Worm (Caenorhabditis elegans) whole organism, L2 larva: ENCODE measurements around the gene F22B3.8.

Experiments
- C34F6.9 ChIP-seq: fragments of 150-350 bp; optimal IDR thresholded peaks from 2 replicates; lab custom pipeline; 2014; ENCODE audit warnings: missing biosample characterization, missing genetic modification characterization
- F13H6.1 ChIP-seq: sonication (generic microtip); optimal IDR thresholded peaks from 2 replicates; lab custom pipeline; 2016; ENCODE audit warnings: missing genetic modification characterization, missing compliant biosample characterization
- R02D3.7 ChIP-seq: fragments of 150-350 bp; optimal IDR thresholded peaks from 2 replicates; lab custom pipeline; 2014; ENCODE audit warnings: missing biosample characterization, missing genetic modification characterization
- Y55F3AM.14 ChIP-seq: fragments of 200-800 bp; sonication (Bioruptor generic); optimal IDR thresholded peaks from 2 replicates; lab custom pipeline; 2018; ENCODE audit warnings: mild to moderate bottlenecking, missing genetic modification characterization, missing compliant biosample characterization
- ZK546.5 ChIP-seq: sonication (generic microtip); optimal IDR thresholded peaks from 2 replicates; lab custom pipeline; 2017; ENCODE audit warnings: missing biosample characterization, missing genetic modification characterization
- alr-1 ChIP-seq: fragments of 150-350 bp; optimal IDR thresholded peaks from 2 replicates; lab custom pipeline; 2014; ENCODE audit warnings: missing biosample characterization, missing genetic modification characterization
- ama-1 ChIP-seq: fragments of 150-350 bp; optimal IDR thresholded peaks from 2 replicates; lab custom pipeline; 2018; ENCODE audit warnings: inconsistent platforms
- ceh-16 ChIP-seq: fragments of 150-350 bp; optimal IDR thresholded peaks from 2 replicates; lab custom pipeline; 2014; ENCODE audit warnings: missing biosample characterization, missing genetic modification characterization
- ceh-82 ChIP-seq: fragments of 150-350 bp; optimal IDR thresholded peaks from 2 replicates; lab custom pipeline; 2014; ENCODE audit warnings: missing biosample characterization, missing genetic modification characterization
- crh-2 ChIP-seq: sonication (generic microtip); optimal IDR thresholded peaks from 2 replicates; lab custom pipeline; 2017; ENCODE audit warnings: missing biosample characterization, missing genetic modification characterization
- dmd-4 ChIP-seq: sonication (generic microtip); optimal IDR thresholded peaks from 2 replicates; lab custom pipeline; 2017; ENCODE audit warnings: missing biosample characterization, missing genetic modification characterization
- egl-27 ChIP-seq: sonication (generic microtip); optimal IDR thresholded peaks from 3 replicates; lab custom pipeline; 2017; ENCODE audit warnings: missing biosample characterization, missing genetic modification reagents, missing genetic modification characterization
- elt-3 ChIP-seq: sonication (generic microtip); optimal IDR thresholded peaks from 2 replicates; lab custom pipeline; 2017; ENCODE audit warnings: missing biosample characterization, missing genetic modification characterization
- fos-1 ChIP-seq: fragments of 150-350 bp; optimal IDR thresholded peaks from 2 replicates; lab custom pipeline; 2014; ENCODE audit warnings: missing biosample characterization, missing genetic modification characterization
- gmeb-1 ChIP-seq: fragments of 150-350 bp; optimal IDR thresholded peaks from 2 replicates; lab custom pipeline; 2014; ENCODE audit warnings: missing biosample characterization, missing genetic modification characterization
- lin-11 ChIP-seq: fragments of 150-350 bp; sonication (generic microtip); optimal IDR thresholded peaks from 2 replicates; lab custom pipeline; 2014; ENCODE audit warnings: missing biosample characterization, missing genetic modification characterization, inconsistent platforms, mixed read lengths
- lin-13 ChIP-seq: fragments of 150-350 bp; optimal IDR thresholded peaks from 2 replicates; lab custom pipeline; 2014; ENCODE audit warnings: missing biosample characterization, missing genetic modification reagents, missing genetic modification characterization
- lin-39 ChIP-seq: fragments of 150-350 bp; optimal IDR thresholded peaks from 2 replicates; lab custom pipeline; 2014; ENCODE audit warnings: missing biosample characterization, missing genetic modification reagents, missing genetic modification characterization
- lsy-2 ChIP-seq, 2 experiments: fragments of 150-350 bp in 1 of 2; sonication (generic microtip) in 1 of 2; optimal IDR thresholded peaks; 2 replicates each; lab custom pipeline; 2014 to 2017; ENCODE audit warnings: missing biosample characterization in 2 of 2, missing genetic modification characterization in 2 of 2
- mab-5 ChIP-seq: fragments of 150-350 bp; optimal IDR thresholded peaks from 2 replicates; lab custom pipeline; 2014; ENCODE audit warnings: missing biosample characterization, missing genetic modification characterization
- mbf-1 ChIP-seq: sonication (generic microtip); optimal IDR thresholded peaks from 2 replicates; lab custom pipeline; 2017; ENCODE audit warnings: missing biosample characterization, missing genetic modification characterization
- mdl-1 ChIP-seq, 2 experiments: fragments of 150-350 bp in 1 of 2; sonication (generic microtip) in 1 of 2; optimal IDR thresholded peaks; 2 replicates each; lab custom pipeline; 2017; ENCODE audit warnings: missing biosample characterization in 2 of 2, missing genetic modification characterization in 2 of 2
- nhr-11 ChIP-seq: fragments of 150-350 bp; optimal IDR thresholded peaks from 2 replicates; lab custom pipeline; 2014; ENCODE audit warnings: missing biosample characterization, missing genetic modification characterization
- nhr-129 ChIP-seq: fragments of 150-350 bp; optimal IDR thresholded peaks from 2 replicates; lab custom pipeline; 2014; ENCODE audit warnings: missing biosample characterization, missing genetic modification characterization
- nhr-21 ChIP-seq: fragments of 150-350 bp; optimal IDR thresholded peaks from 2 replicates; lab custom pipeline; 2014; ENCODE audit warnings: missing biosample characterization, missing genetic modification characterization
- nhr-23 ChIP-seq: fragments of 150-350 bp; optimal IDR thresholded peaks from 2 replicates; lab custom pipeline; 2014; ENCODE audit warnings: missing biosample characterization, missing genetic modification reagents, missing genetic modification characterization
- nhr-237 ChIP-seq: fragments of 150-350 bp; optimal IDR thresholded peaks from 2 replicates; lab custom pipeline; 2014; ENCODE audit warnings: missing biosample characterization, missing genetic modification characterization
- nhr-77 ChIP-seq: fragments of 150-350 bp; optimal IDR thresholded peaks from 2 replicates; lab custom pipeline; 2014; ENCODE audit warnings: missing biosample characterization, missing genetic modification characterization
- peb-1 ChIP-seq: fragments of 150-350 bp; optimal IDR thresholded peaks from 2 replicates; lab custom pipeline; 2014; ENCODE audit warnings: missing biosample characterization, missing genetic modification characterization
- sem-4 ChIP-seq: fragments of 150-350 bp; optimal IDR thresholded peaks from 2 replicates; lab custom pipeline; 2014; ENCODE audit warnings: missing biosample characterization, missing genetic modification reagents, missing genetic modification characterization
- sma-3 ChIP-seq: sonication (generic microtip); optimal IDR thresholded peaks from 2 replicates; lab custom pipeline; 2016; ENCODE audit warnings: missing genetic modification reagents, missing genetic modification characterization, missing compliant biosample characterization
- sma-9 ChIP-seq, 2 experiments: fragments of 150-350 bp in 1 of 2; sonication (generic microtip) in 1 of 2; optimal IDR thresholded peaks; 2 replicates each; lab custom pipeline; 2014 to 2016; ENCODE audit warnings: missing genetic modification characterization in 2 of 2, mild to moderate bottlenecking in 1 of 2, missing biosample characterization in 1 of 2, missing compliant biosample characterization in 1 of 2, missing genetic modification reagents in 1 of 2, moderate library complexity in 1 of 2
- snpc-4 ChIP-seq: fragments of 150-350 bp; optimal IDR thresholded peaks from 2 replicates; lab custom pipeline; 2014; ENCODE audit warnings: missing biosample characterization, missing genetic modification characterization
- unc-39 ChIP-seq: fragments of 150-350 bp; optimal IDR thresholded peaks from 2 replicates; lab custom pipeline; 2014; ENCODE audit warnings: missing biosample characterization, missing genetic modification characterization
- unc-55 ChIP-seq: fragments of 150-350 bp; sonication (generic microtip); optimal IDR thresholded peaks from 3 replicates; lab custom pipeline; 2014; ENCODE audit warnings: missing biosample characterization, missing genetic modification reagents, missing genetic modification characterization
- zag-1 ChIP-seq: fragments of 150-350 bp; optimal IDR thresholded peaks from 2 replicates; lab custom pipeline; 2014; ENCODE audit warnings: missing biosample characterization, missing genetic modification characterization
- ztf-4 ChIP-seq: fragments of 150-350 bp; optimal IDR thresholded peaks from 2 replicates; lab custom pipeline; 2014; ENCODE audit warnings: missing biosample characterization, missing genetic modification characterization

Gene F22B3.8

DNA sequence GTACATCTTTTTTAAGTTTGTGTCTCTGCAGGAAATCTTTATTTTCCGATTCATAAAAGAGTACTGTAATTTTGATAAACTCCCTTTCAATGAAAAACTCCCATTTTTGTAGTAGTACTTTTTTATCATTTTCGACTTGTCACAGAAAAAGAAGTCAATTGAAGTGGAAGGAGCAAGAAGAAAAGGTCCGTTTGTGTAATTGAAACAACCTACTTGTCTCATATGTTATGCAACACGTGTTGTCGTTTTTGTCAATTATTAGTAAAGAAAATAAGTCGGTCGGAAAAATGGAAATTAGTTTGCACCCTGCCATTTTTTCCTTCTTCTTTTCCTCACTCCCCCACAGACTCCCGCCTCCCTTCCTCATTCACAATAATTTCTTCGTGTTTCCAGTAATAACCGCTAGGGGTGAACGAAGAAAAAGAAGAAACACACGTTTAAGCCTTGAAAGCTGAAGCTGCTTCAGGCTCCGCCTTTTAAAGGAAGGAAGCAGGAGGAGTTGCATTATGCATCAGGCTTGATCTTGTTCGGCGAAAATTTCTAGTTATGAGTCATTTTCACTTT lies 34.1 kb upstream of the F22B3.8 start:
- no peak for TF ChIP-seq dmd-4 (tag; lab: Kevin White, UChicago)

DNA sequence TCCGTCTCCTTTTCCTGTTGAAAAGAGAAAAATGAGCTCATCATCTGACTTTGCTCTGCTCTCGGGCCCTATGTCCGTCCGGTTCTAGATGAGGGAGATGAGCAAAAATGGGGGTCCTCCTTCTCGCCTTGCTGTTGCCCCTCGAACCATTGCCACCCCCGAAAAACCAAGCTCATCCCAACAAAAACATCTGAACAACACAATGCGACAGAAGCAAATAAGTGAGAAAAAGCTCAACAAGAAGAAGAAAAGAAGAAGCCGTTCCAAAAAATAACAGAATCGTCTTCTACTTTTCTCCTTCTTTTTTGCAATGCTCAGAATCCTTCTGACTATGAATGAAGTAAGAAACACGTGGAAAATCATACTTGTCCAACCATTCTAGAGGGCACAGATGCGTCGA lies 31.1 kb upstream of the F22B3.8 start:
- no peak for TF ChIP-seq nhr-21 (tag; lab: Kevin White, UChicago)
- no peak for TF ChIP-seq mdl-1 (tag; optimal IDR thresholded peaks at IDR 0.05; lab: Kevin White, UChicago)
- no peak for TF ChIP-seq nhr-237 (tag; lab: Kevin White, UChicago)
- no peak for TF ChIP-seq R02D3.7 (tag; lab: Kevin White, UChicago)
- no peak for TF ChIP-seq nhr-11 (tag; lab: Kevin White, UChicago)
- TF ChIP-seq ceh-82 (tag; lab: Kevin White, UChicago), result no peak
- no peak for TF ChIP-seq mab-5 (tag; lab: Kevin White, UChicago)
- no peak for TF ChIP-seq Y55F3AM.14 (GFP tag; lab: Kevin White, UChicago)
- no peak for TF ChIP-seq sma-9 (GFP tag; optimal IDR thresholded peaks at IDR 0.05; lab: Kevin White, UChicago)
- TF ChIP-seq sma-9 (tag; optimal IDR thresholded peaks at IDR 0.05; lab: Kevin White, UChicago), result no peak
- TF ChIP-seq, all 48 proteins: peak for 0

DNA sequence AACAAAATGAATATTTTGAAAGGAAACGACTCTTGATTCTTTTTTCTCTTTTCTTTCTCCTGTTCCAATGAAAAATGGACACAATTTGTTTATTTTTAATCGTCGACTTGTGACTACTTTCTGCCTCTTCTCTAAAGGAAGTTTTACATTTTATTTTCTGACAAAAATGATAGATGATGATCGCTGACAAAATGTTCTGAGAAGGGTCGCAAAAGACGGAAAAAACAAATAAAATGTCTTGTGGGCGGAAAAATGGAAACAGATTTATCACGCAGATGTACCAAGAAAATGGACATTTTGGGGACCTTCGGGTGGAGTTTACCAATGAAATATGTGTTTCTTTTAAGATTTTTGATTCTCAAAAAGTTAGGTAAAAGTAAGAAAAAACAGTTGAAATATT lies 28.2 kb upstream of the F22B3.8 start:
- TF ChIP-seq peb-1 (tag; lab: Kevin White, UChicago) (no peak), nhr-237 (tag; lab: Kevin White, UChicago) (no peak), unc-55 (GFP tag; lab: Kevin White, UChicago) (peak; percentile 37), lin-13 (no peak), mab-5 (tag; lab: Kevin White, UChicago) (peak; percentile 66)

DNA sequence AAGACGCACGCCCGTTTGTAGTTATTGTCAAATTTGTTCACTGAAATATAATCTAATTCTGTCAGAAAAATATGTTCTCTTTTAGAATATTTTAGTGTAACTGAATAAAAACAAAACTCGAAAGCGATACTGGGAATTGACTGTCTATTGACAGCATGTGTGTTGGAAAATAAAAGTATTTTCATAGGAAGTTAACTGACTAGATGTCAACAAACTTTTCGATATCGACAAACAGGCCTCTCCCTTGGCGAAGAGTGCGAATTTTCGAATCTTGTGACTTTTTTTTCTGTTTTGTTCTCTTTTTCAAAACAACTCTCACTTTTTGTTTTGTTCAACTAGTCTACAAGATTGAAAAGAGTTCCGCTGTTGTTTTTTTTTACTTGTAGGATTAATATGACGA lies 13.5 kb upstream of the F22B3.8 start:
- TF ChIP-seq nhr-129 (tag; lab: Kevin White, UChicago), result peak; percentile 40
- no peak for TF ChIP-seq C34F6.9 (tag; lab: Kevin White, UChicago)

DNA sequence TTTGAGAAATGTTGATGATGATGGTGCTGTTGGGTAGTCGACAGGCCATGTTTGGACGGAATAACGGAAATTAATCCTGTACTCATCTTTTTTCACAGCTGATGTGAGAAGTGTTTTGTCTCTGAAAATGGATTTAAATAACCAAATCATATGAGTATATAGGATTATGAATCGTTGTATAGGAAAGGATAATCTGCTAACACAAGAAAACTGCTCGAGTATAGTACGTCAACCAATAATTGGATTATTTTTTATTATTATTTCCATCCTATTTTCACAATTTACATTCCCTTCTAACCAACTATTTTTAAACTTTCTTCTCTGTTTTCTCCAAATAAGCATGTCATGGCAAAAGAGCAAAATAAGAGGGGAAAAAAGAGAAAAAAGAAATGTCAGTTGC lies 11.0 kb upstream of the F22B3.8 start:
- TF ChIP-seq R02D3.7 (tag; lab: Kevin White, UChicago), result no peak
- TF ChIP-seq ceh-16 (tag; lab: Kevin White, UChicago), result no peak
- TF ChIP-seq elt-3 (tag; lab: Kevin White, UChicago), result no peak
- no peak for TF ChIP-seq ztf-4 (tag; lab: Kevin White, UChicago)
- TF ChIP-seq nhr-11 (tag; lab: Kevin White, UChicago), result no peak
- no peak for TF ChIP-seq nhr-77 (tag; lab: Kevin White, UChicago)
- no peak for TF ChIP-seq alr-1
- no peak for TF ChIP-seq unc-55 (GFP tag; lab: Kevin White, UChicago)
- TF ChIP-seq dmd-4 (tag; lab: Kevin White, UChicago), result no peak
- TF ChIP-seq sma-3 (GFP tag; lab: Kevin White, UChicago), result no peak
- TF ChIP-seq mdl-1 (tag; optimal IDR thresholded peaks at IDR 0.05; lab: Kevin White, UChicago), result no peak
- no peak for TF ChIP-seq gmeb-1 (tag; lab: Kevin White, UChicago)

DNA sequence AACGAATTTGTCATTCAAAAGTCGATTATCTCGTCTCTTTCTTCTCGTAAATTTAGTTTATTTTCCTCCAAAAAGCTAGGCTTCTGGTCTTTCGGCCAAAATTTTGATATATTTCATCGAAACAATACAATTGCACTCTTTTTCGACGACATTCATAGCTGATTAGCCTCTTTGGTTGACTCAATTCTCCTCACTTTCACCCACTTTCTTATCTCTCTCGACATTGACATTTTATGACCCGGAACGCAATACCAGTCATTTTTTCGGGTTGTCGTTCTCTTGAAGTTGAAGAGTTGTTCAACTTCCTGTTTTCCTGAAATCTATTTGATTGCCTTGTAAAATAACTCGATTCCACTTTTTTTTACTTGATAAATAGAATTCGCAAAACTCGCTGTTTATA lies 9.8 kb upstream of the F22B3.8 start:
- TF ChIP-seq R02D3.7 (tag; lab: Kevin White, UChicago) (no peak), fos-1 (tag; lab: Kevin White, UChicago) (peak; percentile 80)

DNA sequence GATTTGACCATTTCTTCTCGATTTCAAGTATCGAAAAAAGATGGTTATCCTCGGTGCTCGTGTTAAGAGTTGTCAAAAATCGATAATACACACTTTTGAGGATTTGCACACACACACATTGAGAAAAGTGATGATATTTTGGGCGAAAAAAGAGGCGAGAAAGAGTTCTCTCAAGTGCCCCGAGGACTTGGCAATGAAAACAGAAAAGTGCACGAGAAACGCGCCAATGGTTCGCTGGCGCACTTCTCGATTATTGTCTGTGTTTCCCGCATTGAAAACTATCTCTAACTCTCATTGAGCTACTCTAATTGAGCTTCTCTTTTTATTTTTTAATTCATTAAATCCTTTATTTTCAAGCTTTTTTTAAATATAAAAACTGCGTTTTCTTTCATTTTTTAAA lies 9.0 kb upstream of the F22B3.8 start:
- TF ChIP-seq unc-55 (GFP tag; lab: Kevin White, UChicago), result peak; percentile 91
- TF ChIP-seq lsy-2 (tag; optimal IDR thresholded peaks at IDR 0.05; lab: Kevin White, UChicago), result peak; percentile 73 to 84
- TF ChIP-seq mbf-1, result no peak
- TF ChIP-seq crh-2, result peak; percentile 68
- TF ChIP-seq lin-39 (tag; lab: Kevin White, UChicago), result no peak
- no peak for TF ChIP-seq nhr-11 (tag; lab: Kevin White, UChicago)
- no peak for TF ChIP-seq mdl-1 (tag; optimal IDR thresholded peaks at IDR 0.05; lab: Kevin White, UChicago)
- peak; percentile 82 for TF ChIP-seq F13H6.1 (tag; lab: Kevin White, UChicago)
- TF ChIP-seq lin-13, result peak; percentile 63
- no peak for TF ChIP-seq R02D3.7 (tag; lab: Kevin White, UChicago)
- peak; percentile 10 for TF ChIP-seq snpc-4
- TF ChIP-seq fos-1 (tag; lab: Kevin White, UChicago), result peak; percentile 49
- peak; percentile 20 for TF ChIP-seq lin-11 (tag; lab: Kevin White, UChicago)
- TF ChIP-seq nhr-129 (tag; lab: Kevin White, UChicago), result peak; percentile 80
- TF ChIP-seq sem-4, result peak; percentile 48
- peak; percentile 54 for TF ChIP-seq zag-1 (tag; lab: Kevin White, UChicago)
- TF ChIP-seq gmeb-1 (tag; lab: Kevin White, UChicago), result peak; percentile 73
- peak; percentile 44 for TF ChIP-seq egl-27 (tag; lab: Kevin White, UChicago)
- TF ChIP-seq dmd-4 (tag; lab: Kevin White, UChicago), result no peak
- TF ChIP-seq sma-9 (GFP tag; optimal IDR thresholded peaks at IDR 0.05; lab: Kevin White, UChicago), result peak; percentile 53
- no peak for TF ChIP-seq sma-9 (tag; optimal IDR thresholded peaks at IDR 0.05; lab: Kevin White, UChicago)
- peak; percentile 90 for TF ChIP-seq C34F6.9 (tag; lab: Kevin White, UChicago)
- TF ChIP-seq nhr-21 (tag; lab: Kevin White, UChicago), result no peak
- TF ChIP-seq ZK546.5 (tag; lab: Kevin White, UChicago), result no peak
- TF ChIP-seq sma-3 (GFP tag; lab: Kevin White, UChicago), result peak; percentile 31
- no peak for TF ChIP-seq ama-1 (lab: Kevin White, UChicago)
- no peak for TF ChIP-seq unc-39 (tag; lab: Kevin White, UChicago)
- TF ChIP-seq nhr-23 (tag; lab: Kevin White, UChicago), result no peak
- TF ChIP-seq mab-5 (tag; lab: Kevin White, UChicago), result peak; percentile 49
- TF ChIP-seq nhr-237 (tag; lab: Kevin White, UChicago), result no peak
